Fruit fly (Drosophila melanogaster): ENCODE measurements around the gene CG31220.
A peak's percentile ranks its signal among the peaks of the same experiment; 100 is the strongest.

CG31220 gene

dm6 chr3R:19644094-19644900 lies 4.0 kb upstream of the CG31220 start, which contains the start of gene Vha13 (continued):
- TF ChIP-seq CG8388 (GFP tag; optimal IDR thresholded peaks at IDR 0.05) (no peak), CG10543 (GFP tag; optimal IDR thresholded peaks at IDR 0.05) (peak; percentile 27), Hmx (GFP tag; optimal IDR thresholded peaks at IDR 0.05) (no peak), gcm (GFP tag; optimal IDR thresholded peaks at IDR 0.05) (peak; percentile 17), sisA (GFP tag; IDR thresholded peaks at IDR 0.05) (peak; percentile 68), Dll (GFP tag; IDR thresholded peaks at IDR 0.05; ENCODE audit: partially characterized antibody) (no peak; the same call in 3 of the 4 replicates), Sin3A (optimal IDR thresholded peaks at IDR 0.05) (no peak), Bgb (GFP tag; IDR thresholded peaks at IDR 0.05; ENCODE audit: partially characterized antibody) (peak; percentile 79), dati (GFP tag; IDR thresholded peaks at IDR 0.05) (no peak), Bteb2 (GFP tag; optimal IDR thresholded peaks at IDR 0.05) (no peak), CG18262 (tag; optimal IDR thresholded peaks at IDR 0.05) (peak; percentile 22), CG4328 (GFP tag; optimal IDR thresholded peaks at IDR 0.05) (no peak), Aef1 (GFP tag; IDR thresholded peaks at IDR 0.05) (peak; percentile 68), CG7987 (GFP tag; optimal IDR thresholded peaks at IDR 0.05) (peak; percentile 57), pho (GFP tag; optimal IDR thresholded peaks at IDR 0.05) (peak; percentile 36), CG2889 (GFP tag; IDR thresholded peaks at IDR 0.05) (no peak), Fer1 (GFP tag; optimal IDR thresholded peaks at IDR 0.05) (peak; percentile 80), CG15479 (GFP tag; optimal IDR thresholded peaks at IDR 0.05) (no peak), CG15696 (tag; optimal IDR thresholded peaks at IDR 0.05) (peak; percentile 19), Atf3 (GFP tag; optimal IDR thresholded peaks at IDR 0.05) (peak; percentile 60), Oaz (GFP tag; IDR thresholded peaks at IDR 0.05) (no peak), zf30C (GFP tag; optimal IDR thresholded peaks at IDR 0.05) (no peak), Oli (tag; optimal IDR thresholded peaks at IDR 0.05) (no peak), CG1233 (GFP tag; optimal IDR thresholded peaks at IDR 0.05) (no peak), Stat92E (GFP tag; optimal IDR thresholded peaks at IDR 0.05) (no peak), CG6254 (GFP tag; optimal IDR thresholded peaks at IDR 0.05) (no peak), Dbx (GFP tag; IDR thresholded peaks at IDR 0.05) (peak; percentile 75), CG11247 (GFP tag; IDR thresholded peaks at IDR 0.05) (peak; percentile 76), Sox100B (GFP tag; optimal IDR thresholded peaks at IDR 0.05) (no peak), CG18599 (GFP tag; optimal IDR thresholded peaks at IDR 0.05) (peak; percentile 73), Awh (GFP tag; IDR thresholded peaks at IDR 0.05) (no peak), en (GFP tag; optimal IDR thresholded peaks at IDR 0.05) (no peak), run (tag; optimal IDR thresholded peaks at IDR 0.05) (peak; percentile 49), CG6813 (GFP tag; optimal IDR thresholded peaks at IDR 0.05) (no peak), CG10431 (GFP tag; optimal IDR thresholded peaks at IDR 0.05) (no peak), sc (optimal IDR thresholded peaks at IDR 0.05) (no peak), sc (GFP tag; optimal IDR thresholded peaks at IDR 0.05) (no peak), CG3281 (GFP tag; optimal IDR thresholded peaks at IDR 0.05) (peak; percentile 33), CG9876 (GFP tag; optimal IDR thresholded peaks at IDR 0.05) (peak; percentile 36), hth (optimal IDR thresholded peaks at IDR 0.05) (no peak), CG30403 (GFP tag; optimal IDR thresholded peaks at IDR 0.05) (peak; percentile 34), bab2 (GFP tag; optimal IDR thresholded peaks at IDR 0.05) (peak; percentile 16), scrt (GFP tag; optimal IDR thresholded peaks at IDR 0.05) (peak; percentile 42), slbo (GFP tag; IDR thresholded peaks at IDR 0.05) (peak; percentile 89), CG11723 (GFP tag; optimal IDR thresholded peaks at IDR 0.05) (no peak), CG10959 (GFP tag; IDR thresholded peaks at IDR 0.05) (no peak), abd-A (tag; optimal IDR thresholded peaks at IDR 0.05) (peak; percentile 69), nau (GFP tag; optimal IDR thresholded peaks at IDR 0.05) (no peak), CG4854 (GFP tag; optimal IDR thresholded peaks at IDR 0.05) (no peak), chif (GFP tag; optimal IDR thresholded peaks at IDR 0.05) (peak in 1 of 2 experiments; percentile 3)
